Worm (Caenorhabditis elegans) whole organism, L2 larva: ENCODE data around the gene rga-3.

Source experiments
- R02D3.7 ChIP-seq: fragments of 150-350 bp; optimal IDR thresholded peaks from 2 replicates; lab custom pipeline; 2014; ENCODE audit warnings: missing biosample characterization, missing genetic modification characterization
- lin-11 ChIP-seq: fragments of 150-350 bp; sonication (generic microtip); optimal IDR thresholded peaks from 2 replicates; lab custom pipeline; 2014; ENCODE audit warnings: missing biosample characterization, missing genetic modification characterization, inconsistent platforms, mixed read lengths
- ztf-11 ChIP-seq: sonication (generic microtip); optimal IDR thresholded peaks from 2 replicates; lab custom pipeline; 2017; ENCODE audit warnings: missing biosample characterization, missing genetic modification characterization

DNA sequence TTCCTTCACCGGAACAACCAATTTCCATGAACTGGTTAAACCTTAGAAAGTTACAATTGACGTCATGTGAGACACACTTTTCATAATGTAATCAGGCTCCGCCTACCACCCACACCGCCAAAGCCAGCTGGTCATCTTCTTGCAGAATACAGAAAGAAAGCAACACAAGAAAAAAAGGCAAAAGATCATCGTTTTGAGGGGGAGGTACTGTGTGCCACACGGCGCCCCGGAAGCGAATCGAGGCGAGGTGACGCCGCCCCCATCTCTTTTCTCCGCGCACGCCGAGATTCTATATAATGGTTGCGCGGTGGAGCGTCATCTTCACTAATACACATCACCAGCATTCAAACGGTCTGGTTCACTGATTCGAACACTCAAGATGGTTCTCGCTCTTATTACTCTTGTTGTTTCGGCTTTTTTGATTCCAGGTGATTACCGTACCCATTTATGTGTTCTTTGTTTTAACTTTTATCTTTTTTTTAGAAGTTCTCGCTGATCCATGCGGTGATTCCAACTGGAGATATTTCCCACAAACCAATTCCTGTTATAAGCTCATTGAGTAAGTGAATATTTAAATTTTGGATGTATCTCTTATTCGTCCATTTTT, 17.7 kb upstream of the rga-3 start, which contains the start of gene clec-1:
- TF ChIP-seq lin-11 (no peak), R02D3.7 (no peak), ztf-11 (tag; lab: Kevin White, UChicago) (no peak)
